Worm (Caenorhabditis elegans): Measurements from ENCODE around the gene igdb-3.

DNA sequence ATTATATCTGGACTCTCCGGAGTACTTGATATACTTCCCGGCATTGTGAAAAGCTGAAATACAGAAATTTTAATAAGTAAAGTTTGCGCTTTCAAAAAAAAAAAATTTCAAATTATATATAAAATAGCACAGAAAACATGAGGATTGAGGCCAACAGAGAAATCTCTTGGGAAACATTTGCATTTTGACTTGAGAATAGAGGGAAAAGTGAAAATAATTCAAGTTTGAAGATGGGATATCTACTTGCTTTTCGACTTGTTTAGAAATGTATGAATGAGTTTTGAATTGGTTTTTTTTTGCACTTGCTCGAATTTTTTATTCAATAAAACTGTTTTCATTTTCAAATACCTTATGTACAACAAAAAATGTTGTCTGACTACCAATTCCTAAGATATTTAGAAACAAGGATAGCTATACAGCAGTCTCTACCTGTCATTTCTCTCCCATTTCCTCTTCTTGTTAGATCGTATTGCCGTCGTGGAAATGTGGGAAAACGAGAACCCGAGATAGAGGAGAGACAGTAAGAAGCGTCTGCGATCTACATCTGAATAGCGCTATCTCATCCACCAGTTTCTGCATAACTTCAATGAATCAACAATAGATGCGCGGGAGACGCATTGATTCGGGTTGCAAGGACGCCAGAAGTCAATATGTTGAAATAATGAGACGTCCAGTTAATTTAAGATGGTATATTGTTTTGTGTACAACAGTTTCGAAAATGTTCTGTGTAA, 31.2 kb downstream of the igdb-3 start, which contains the start of gene T22E5.6:
- TF ChIP-seq C34F6.9 (tag; optimal IDR thresholded peaks at IDR 0.05): no peak
- no peak for TF ChIP-seq aly-2 (tag; optimal IDR thresholded peaks at IDR 0.05)
- TF ChIP-seq gmeb-1 (tag; optimal IDR thresholded peaks at IDR 0.05): no peak
- no peak for TF ChIP-seq lsy-2 (tag; optimal IDR thresholded peaks at IDR 0.05)
- no peak for TF ChIP-seq lin-39 (tag; optimal IDR thresholded peaks at IDR 0.05)
- TF ChIP-seq egl-27 (tag; optimal IDR thresholded peaks at IDR 0.05): no peak
- TF ChIP-seq ama-1 (optimal IDR thresholded peaks at IDR 0.05): no peak
- TF ChIP-seq elt-3 (tag; optimal IDR thresholded peaks at IDR 0.05): no peak

All from whole organism, L2 larva.